Worm (Caenorhabditis elegans) whole organism, L4 larva: ENCODE data around the gene K06G5.1.
A peak's percentile ranks its signal among the peaks of the same experiment; 100 is the strongest.

ENCODE experiments used
- D1046.2 ChIP-seq: fragments of 200-800 bp; sonication (Bioruptor generic); IDR thresholded peaks from 2 replicates; pipeline ENCODE4 v1.3.6; 2022; ENCODE audit warnings: missing genetic modification characterization, missing compliant biosample characterization
- F44E2.7 ChIP-seq: fragments of 200-800 bp; sonication (Bioruptor generic); IDR thresholded peaks from 2 replicates; pipeline ENCODE4 v2.1.2; 2022; ENCODE audit warnings: missing genetic modification characterization, missing compliant biosample characterization
- R02D3.7 ChIP-seq: fragments of 150-350 bp; sonication (generic microtip); optimal IDR thresholded peaks from 3 replicates; lab custom pipeline; 2014; ENCODE audit warnings: missing biosample characterization, missing genetic modification characterization
- Y105C5A.15 ChIP-seq: fragments of 200-800 bp; sonication (Bioruptor generic); IDR thresholded peaks from 2 replicates; pipeline ENCODE4 v1.3.6; 2022; ENCODE audit warnings: missing genetic modification characterization, missing compliant biosample characterization
- ceh-62 ChIP-seq: sonication (generic microtip); optimal IDR thresholded peaks from 2 replicates; lab custom pipeline; 2017; ENCODE audit warnings: missing biosample characterization, missing genetic modification characterization
- ces-1 ChIP-seq: fragments of 150-350 bp; sonication (generic microtip); optimal IDR thresholded peaks from 4 replicates; lab custom pipeline; 2014; ENCODE audit warnings: missing biosample characterization, missing genetic modification reagents, missing genetic modification characterization
- ctbp-1 ChIP-seq: fragments of 200-800 bp; sonication (Bioruptor generic); IDR thresholded peaks from 2 replicates; pipeline ENCODE4 v1.3.6; 2022; ENCODE audit warnings: missing genetic modification reagents, missing genetic modification characterization, missing compliant biosample characterization
- daf-16 ChIP-seq, 3 experiments: sonication (generic microtip); optimal IDR thresholded peaks; 2 replicates each; lab custom pipeline; 2016 to 2017; ENCODE audit warnings: missing genetic modification characterization in 3 of 3, missing genetic modification reagents in 3 of 3, mild to moderate bottlenecking in 2 of 3, missing compliant biosample characterization in 2 of 3, missing biosample characterization in 1 of 3, moderate library complexity in 1 of 3
- dmd-6 ChIP-seq: fragments of 200-800 bp; sonication (Bioruptor generic); IDR thresholded peaks from 2 replicates; pipeline ENCODE4 v1.3.6; 2022; ENCODE audit warnings: missing genetic modification reagents, missing genetic modification characterization, missing compliant biosample characterization
- dmd-9 ChIP-seq: fragments of 200-800 bp; sonication (Bioruptor generic); IDR thresholded peaks from 2 replicates; pipeline ENCODE4 v1.3.6; 2022; ENCODE audit warnings: missing genetic modification reagents, missing genetic modification characterization, missing compliant biosample characterization
- duxl-1 ChIP-seq: sonication (generic microtip); optimal IDR thresholded peaks from 2 replicates; lab custom pipeline; 2016; ENCODE audit warnings: mild to moderate bottlenecking, missing genetic modification characterization, moderate library complexity, missing compliant biosample characterization; ENCODE audit not compliant: poor library complexity
- dve-1 ChIP-seq: sonication (generic microtip); optimal IDR thresholded peaks from 2 replicates; lab custom pipeline; 2017; ENCODE audit warnings: antibody characterized with exemption, mild to moderate bottlenecking, missing genetic modification characterization, missing compliant biosample characterization; ENCODE audit not compliant: insufficient read depth
- egl-43 ChIP-seq: fragments of 200-800 bp; sonication (Bioruptor generic); IDR thresholded peaks from 2 replicates; pipeline ENCODE4 v1.3.6; 2022; ENCODE audit warnings: missing genetic modification reagents, missing genetic modification characterization, missing compliant biosample characterization
- fkh-10 ChIP-seq: fragments of 150-350 bp; optimal IDR thresholded peaks from 2 replicates; lab custom pipeline; 2014; ENCODE audit warnings: missing biosample characterization, missing genetic modification reagents, missing genetic modification characterization
- fos-1 ChIP-seq: fragments of 150-350 bp; optimal IDR thresholded peaks from 2 replicates; lab custom pipeline; 2014; ENCODE audit warnings: missing biosample characterization, missing genetic modification characterization
- gei-8 ChIP-seq: fragments of 200-800 bp; sonication (Bioruptor generic); optimal IDR thresholded peaks from 2 replicates; lab custom pipeline; 2018; ENCODE audit warnings: mild to moderate bottlenecking, missing genetic modification characterization, missing compliant biosample characterization
- hlh-11 ChIP-seq: fragments of 200-800 bp; sonication (Bioruptor generic); optimal IDR thresholded peaks from 2 replicates; lab custom pipeline; 2018; ENCODE audit warnings: mild to moderate bottlenecking, missing genetic modification characterization, missing compliant biosample characterization
- hmg-1.1 ChIP-seq: fragments of 200-800 bp; sonication (Bioruptor generic); IDR thresholded peaks from 2 replicates; pipeline ENCODE4 v1.3.6; 2022; ENCODE audit warnings: missing genetic modification reagents, missing genetic modification characterization, missing compliant biosample characterization
- jun-1 ChIP-seq: fragments of 150-350 bp; optimal IDR thresholded peaks from 2 replicates; lab custom pipeline; 2014; ENCODE audit warnings: missing biosample characterization, missing genetic modification reagents, missing genetic modification characterization
- lim-7 ChIP-seq: fragments of 200-800 bp; sonication (Bioruptor generic); IDR thresholded peaks from 2 replicates; pipeline ENCODE4 v1.3.6; 2022; ENCODE audit warnings: missing genetic modification characterization, missing compliant biosample characterization
- lin-1 ChIP-seq: fragments of 200-800 bp; sonication (Bioruptor generic); IDR thresholded peaks from 2 replicates; pipeline ENCODE4 v1.3.6; 2022; ENCODE audit warnings: missing genetic modification reagents, missing genetic modification characterization, missing compliant biosample characterization
- lin-38 ChIP-seq: fragments of 200-800 bp; sonication (Bioruptor generic); IDR thresholded peaks from 2 replicates; pipeline ENCODE4 v1.3.6; 2022; ENCODE audit warnings: missing genetic modification reagents, missing genetic modification characterization, missing compliant biosample characterization
- madf-5 ChIP-seq, 2 experiments: fragments of 200-800 bp; sonication (Bioruptor generic); IDR thresholded peaks; 2 replicates each; pipeline ENCODE4 v1.3.6; 2022; ENCODE audit warnings: missing compliant biosample characterization in 2 of 2, missing genetic modification characterization in 2 of 2
- mdl-1 ChIP-seq, 2 experiments: fragments of 150-350 bp in 1 of 2; sonication (generic microtip) in 1 of 2; optimal IDR thresholded peaks; 2 replicates each; lab custom pipeline; 2014 to 2017; ENCODE audit warnings: missing biosample characterization in 2 of 2, missing genetic modification characterization in 2 of 2
- mdt-29 ChIP-seq: fragments of 200-800 bp; sonication (Bioruptor generic); IDR thresholded peaks from 2 replicates; pipeline ENCODE4 v1.3.6; 2022; ENCODE audit warnings: missing genetic modification reagents, missing genetic modification characterization, missing compliant biosample characterization
- mep-1 ChIP-seq: fragments of 150-350 bp; sonication (generic microtip); optimal IDR thresholded peaks from 3 replicates; lab custom pipeline; 2014; ENCODE audit warnings: missing biosample characterization, missing genetic modification characterization
- mes-2 ChIP-seq: sonication (generic microtip); optimal IDR thresholded peaks from 2 replicates; lab custom pipeline; 2016; ENCODE audit warnings: missing genotype, mild to moderate bottlenecking, missing genetic modification characterization, missing compliant biosample characterization; ENCODE audit not compliant: poor library complexity, severe bottlenecking
- mxl-2 ChIP-seq: fragments of 200-800 bp; sonication (Bioruptor generic); conservative IDR thresholded peaks from 2 replicates; pipeline ENCODE4 v1.3.6; 2022; ENCODE audit warnings: missing genetic modification reagents, missing genetic modification characterization, missing compliant biosample characterization
- mxl-3 ChIP-seq: fragments of 200-800 bp; sonication (Bioruptor generic); optimal IDR thresholded peaks from 2 replicates; lab custom pipeline; 2018; ENCODE audit warnings: mild to moderate bottlenecking, missing genetic modification characterization, missing compliant biosample characterization
- nhr-10 ChIP-seq: fragments of 150-350 bp; optimal IDR thresholded peaks from 2 replicates; lab custom pipeline; 2014; ENCODE audit warnings: missing biosample characterization, missing genetic modification characterization
- nhr-102 ChIP-seq: sonication (generic microtip); optimal IDR thresholded peaks from 2 replicates; lab custom pipeline; 2016; ENCODE audit warnings: mild to moderate bottlenecking, missing genetic modification characterization, moderate library complexity, missing compliant biosample characterization
- nhr-28 ChIP-seq: fragments of 150-350 bp; optimal IDR thresholded peaks from 2 replicates; lab custom pipeline; 2014; ENCODE audit warnings: missing biosample characterization, missing genetic modification characterization
- nhr-48 ChIP-seq: sonication (generic microtip); optimal IDR thresholded peaks from 2 replicates; lab custom pipeline; 2016; ENCODE audit warnings: mild to moderate bottlenecking, missing genetic modification characterization, missing compliant biosample characterization
- nhr-77 ChIP-seq: fragments of 150-350 bp; optimal IDR thresholded peaks from 2 replicates; lab custom pipeline; 2014; ENCODE audit warnings: missing biosample characterization, missing genetic modification characterization
- php-3 ChIP-seq: fragments of 200-800 bp; sonication (Bioruptor generic); IDR thresholded peaks from 2 replicates; pipeline ENCODE4 v1.3.6; 2022; ENCODE audit warnings: missing genetic modification reagents, missing genetic modification characterization, missing compliant biosample characterization
- pqm-1 ChIP-seq: sonication (generic microtip); optimal IDR thresholded peaks from 2 replicates; lab custom pipeline; 2017; ENCODE audit warnings: missing biosample characterization, missing genetic modification characterization
- snpc-4 ChIP-seq: fragments of 150-350 bp; optimal IDR thresholded peaks from 2 replicates; lab custom pipeline; 2014; ENCODE audit warnings: missing biosample characterization, missing genetic modification characterization
- spr-3 ChIP-seq: fragments of 200-800 bp; sonication (Bioruptor generic); optimal IDR thresholded peaks from 2 replicates; lab custom pipeline; 2018; ENCODE audit warnings: mild to moderate bottlenecking, missing genetic modification characterization, missing compliant biosample characterization
- tra-1 ChIP-seq: fragments of 200-800 bp; sonication (Bioruptor generic); IDR thresholded peaks from 2 replicates; pipeline ENCODE4 v1.3.6; 2022; ENCODE audit warnings: missing genetic modification reagents, missing genetic modification characterization, missing compliant biosample characterization
- unc-62 ChIP-seq, 3 experiments: fragments of 150-350 bp in 1 of 3; sonication (generic microtip); optimal IDR thresholded peaks in 2 of 3; peaks in 1 of 3; 1 replicate in 1 of 3; 2 replicates in 2 of 3; lab custom pipeline; 2014 to 2017; ENCODE audit warnings: missing biosample characterization in 3 of 3, missing genetic modification characterization in 3 of 3, missing genetic modification reagents in 3 of 3, missing genotype in 1 of 3
- vab-7 ChIP-seq: fragments of 200-800 bp; sonication (Bioruptor generic); IDR thresholded peaks from 2 replicates; pipeline ENCODE4 v1.3.6; 2022; ENCODE audit warnings: missing genetic modification reagents, missing genetic modification characterization, missing compliant biosample characterization
- zfp-2 ChIP-seq: sonication (generic microtip); optimal IDR thresholded peaks from 2 replicates; lab custom pipeline; 2016; ENCODE audit warnings: mild to moderate bottlenecking, missing genetic modification characterization, missing compliant biosample characterization
- zfp-3 ChIP-seq: fragments of 200-800 bp; sonication (Bioruptor generic); conservative IDR thresholded peaks from 2 replicates; pipeline ENCODE4 v1.3.6; 2022; ENCODE audit warnings: missing genetic modification reagents, missing genetic modification characterization, missing compliant biosample characterization
- zip-11 ChIP-seq: fragments of 200-800 bp; sonication (Bioruptor generic); IDR thresholded peaks from 2 replicates; pipeline ENCODE4 v1.3.6; 2022; ENCODE audit warnings: missing genetic modification characterization, missing compliant biosample characterization
- zip-2 ChIP-seq: fragments of 150-350 bp; optimal IDR thresholded peaks from 2 replicates; lab custom pipeline; 2014; ENCODE audit warnings: missing biosample characterization, missing genetic modification characterization
- ztf-7 ChIP-seq: fragments of 150-350 bp; optimal IDR thresholded peaks from 2 replicates; lab custom pipeline; 2014; ENCODE audit warnings: missing biosample characterization, missing genetic modification characterization

Gene K06G5.1

DNA sequence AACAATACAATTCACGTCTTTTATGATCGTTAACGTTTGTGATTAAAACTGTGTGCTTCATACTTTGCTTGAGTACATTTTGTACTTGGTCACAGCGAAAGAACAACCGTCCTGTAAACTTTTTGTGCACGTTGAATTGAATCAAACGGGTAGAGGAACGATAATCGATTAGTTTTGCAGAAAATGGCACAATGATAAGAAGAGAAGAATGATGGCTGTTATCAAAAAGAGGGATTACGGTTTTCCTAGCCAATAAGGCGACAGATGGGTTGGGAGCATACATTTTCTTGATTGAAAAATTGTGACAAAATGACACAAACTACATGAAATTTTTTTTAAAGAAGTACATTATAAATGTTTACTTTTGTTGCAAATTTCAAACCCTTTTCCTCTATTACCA, 20.5 kb upstream of the K06G5.1 start:
- TF ChIP-seq Y105C5A.15 (GFP tag; lab: Robert Waterston, UW), result no peak
- TF ChIP-seq jun-1 (tag; lab: Kevin White, UChicago), result no peak
- no peak for TF ChIP-seq mxl-2 (GFP tag; lab: Robert Waterston, UW)
- TF ChIP-seq nhr-28 (tag; lab: Kevin White, UChicago), result peak; percentile 47
- TF ChIP-seq mdt-29, result no peak
- no peak for TF ChIP-seq lin-38
- no peak for TF ChIP-seq ces-1
- no peak for TF ChIP-seq zfp-2 (tag; lab: Kevin White, UChicago)
- TF ChIP-seq unc-62 (GFP tag; optimal IDR thresholded peaks at IDR 0.05 in 1 of 2; lab: Kevin White, UChicago), result peak in 1 of 2 experiments; percentile 96
- TF ChIP-seq unc-62 (tag; optimal IDR thresholded peaks at IDR 0.05; lab: Kevin White, UChicago), result no peak
- no peak for TF ChIP-seq zip-11
- TF ChIP-seq pqm-1 (tag; lab: Kevin White, UChicago), result peak; percentile 77
- TF ChIP-seq nhr-77, result no peak
- no peak for TF ChIP-seq zfp-3 (GFP tag; lab: Robert Waterston, UW)
- no peak for TF ChIP-seq duxl-1 (tag; lab: Kevin White, UChicago)
- peak; percentile 44; the same call in 1 of the 2 replicates for TF ChIP-seq dmd-6 (GFP tag; lab: Robert Waterston, UW)
- no peak for TF ChIP-seq daf-16 (GFP tag; optimal IDR thresholded peaks at IDR 0.05; lab: Kevin White, UChicago)
- peak; percentile 14 for TF ChIP-seq daf-16 (tag; optimal IDR thresholded peaks at IDR 0.05; lab: Kevin White, UChicago)

DNA sequence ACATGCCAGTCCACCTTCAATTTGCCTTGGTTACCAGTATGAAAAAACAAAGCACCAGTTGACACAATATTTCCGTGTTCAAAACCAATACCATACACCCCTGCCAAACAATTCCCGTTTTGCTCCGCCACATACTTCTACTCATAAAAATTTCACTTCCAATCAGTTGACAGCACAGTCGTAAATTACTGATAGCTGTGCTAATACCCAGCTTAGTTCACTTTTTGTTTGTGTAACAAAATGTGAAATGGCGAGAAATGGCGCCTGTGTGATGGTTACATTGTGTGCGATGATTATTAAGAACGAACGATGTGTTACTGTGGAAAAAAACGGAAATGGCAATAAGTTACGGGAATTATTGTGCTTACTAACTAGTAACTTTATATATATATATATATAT, 8.5 kb upstream of the K06G5.1 start:
- TF ChIP-seq hmg-1.1 (GFP tag; lab: Robert Waterston, UW) (no peak), nhr-28 (tag; lab: Kevin White, UChicago) (peak; percentile 53), daf-16 (GFP tag; optimal IDR thresholded peaks at IDR 0.05; lab: Kevin White, UChicago) (no peak), daf-16 (tag; optimal IDR thresholded peaks at IDR 0.05; lab: Kevin White, UChicago) (peak; percentile 69), D1046.2 (GFP tag; lab: Robert Waterston, UW) (no peak), hlh-11 (peak; percentile 42), dve-1 (tag; lab: Kevin White, UChicago) (peak; percentile 36), fos-1 (no peak), nhr-10 (tag; lab: Kevin White, UChicago) (no peak), lin-1 (GFP tag; lab: Robert Waterston, UW) (peak; percentile 41; the same call in 1 of the 2 replicates), tra-1 (GFP tag; lab: Robert Waterston, UW) (no peak), pqm-1 (tag; lab: Kevin White, UChicago) (peak; percentile 64), jun-1 (tag; lab: Kevin White, UChicago) (no peak), zip-2 (tag; lab: Kevin White, UChicago) (no peak), fkh-10 (no peak), nhr-102 (tag; lab: Kevin White, UChicago) (no peak), dmd-6 (GFP tag; lab: Robert Waterston, UW) (peak; percentile 48; the same call in 1 of the 2 replicates)
- TF ChIP-seq, all 104 proteins: peak for 7

DNA sequence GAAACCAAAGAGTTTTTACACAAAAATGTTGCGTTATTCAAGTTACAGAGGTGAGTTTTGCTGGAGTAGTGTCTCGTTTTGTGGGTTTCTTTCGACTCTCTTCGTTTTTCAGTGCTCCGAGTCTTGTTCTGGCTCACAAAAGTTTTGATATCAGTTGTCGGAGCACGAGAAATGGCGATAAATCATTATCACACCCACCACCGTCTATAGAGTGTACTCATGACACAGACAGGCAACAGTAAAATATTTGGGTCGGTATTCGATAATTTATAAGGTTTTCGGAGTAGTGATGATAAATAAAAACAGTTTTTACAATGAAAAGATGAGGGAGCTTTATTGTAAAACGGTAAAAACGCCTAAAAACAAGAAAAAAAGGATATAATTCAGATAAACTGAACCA, 6.8 kb upstream of the K06G5.1 start, which contains the start of gene ceh-37:
TSS of gene ceh-37 (minus strand) at position 59 of the 400 bp plus-strand sequence.
- TF ChIP-seq R02D3.7 (tag; lab: Kevin White, UChicago) (no peak), mes-2 (tag; lab: Kevin White, UChicago) (no peak), hlh-11 (peak; percentile 68), spr-3 (no peak), mdl-1 (tag; optimal IDR thresholded peaks at IDR 0.05; lab: Kevin White, UChicago) (no peak), F44E2.7 (GFP tag; lab: Robert Waterston, UW) (no peak), unc-62 (GFP tag; optimal IDR thresholded peaks at IDR 0.05 in 1 of 2; lab: Kevin White, UChicago) (peak in 1 of 2 experiments; percentile 92), unc-62 (tag; optimal IDR thresholded peaks at IDR 0.05; lab: Kevin White, UChicago) (no peak), egl-43 (GFP tag; lab: Robert Waterston, UW) (no peak), ceh-62 (tag; lab: Kevin White, UChicago) (no peak), gei-8 (GFP tag; lab: Kevin White, UChicago) (no peak), dmd-9 (no peak), lim-7 (GFP tag; lab: Robert Waterston, UW) (no peak), ctbp-1 (GFP tag; lab: Robert Waterston, UW) (no peak), mxl-3 (GFP tag; lab: Kevin White, UChicago) (no peak), nhr-28 (tag; lab: Kevin White, UChicago) (peak; percentile 49), snpc-4 (tag; lab: Kevin White, UChicago) (no peak), php-3 (GFP tag; lab: Robert Waterston, UW) (peak; percentile 97), nhr-48 (tag; lab: Kevin White, UChicago) (no peak), daf-16 (GFP tag; optimal IDR thresholded peaks at IDR 0.05; lab: Kevin White, UChicago) (no peak), daf-16 (tag; optimal IDR thresholded peaks at IDR 0.05; lab: Kevin White, UChicago) (peak; percentile 36), vab-7 (no peak), madf-5 (GFP tag; IDR thresholded peaks at IDR 0.05; lab: Robert Waterston, UW) (no peak), ztf-7 (tag; lab: Kevin White, UChicago) (no peak), mep-1 (no peak), dmd-6 (GFP tag; lab: Robert Waterston, UW) (peak; percentile 30; the same call in 1 of the 2 replicates)
